Fruit fly (Drosophila melanogaster): ENCODE measurements around the gene Eip75B.

dm6 chr3L:17940988-17941387, 123.5 kb downstream of the Eip75B start:
- TF ChIP-seq ttk (optimal IDR thresholded peaks at IDR 0.05) (no peak), h (optimal IDR thresholded peaks at IDR 0.05) (no peak)
